Fruit fly (Drosophila melanogaster) whole organism, embryonic: ENCODE data around the gene Ssadh.
A peak's percentile ranks its signal among the peaks of the same experiment; 100 is the strongest.

Source experiments
- NK7.1 ChIP-seq: fragments of 200-800 bp; sonication (Bioruptor generic); optimal IDR thresholded peaks from 3 replicates; lab custom pipeline; 2016; ENCODE audit warnings: missing biosample characterization, missing genetic modification characterization
- ftz-f1 ChIP-seq: fragments of 200-800 bp; sonication (Bioruptor generic); optimal IDR thresholded peaks from 2 replicates; lab custom pipeline; 2016; ENCODE audit warnings: missing biosample characterization, missing genetic modification characterization
- sna ChIP-seq: fragments of 200-800 bp; sonication (Bioruptor generic); IDR thresholded peaks from 2 replicates; pipeline ENCODE4 v1.3.6; 2022; ENCODE audit warnings: missing biosample characterization, missing genetic modification characterization; ENCODE audit not compliant: partially characterized antibody

- TF ChIP-seq ftz-f1 (GFP tag; lab: Kevin White, UChicago) (no peak), sna (GFP tag; lab: Robert Waterston, UW) (peak; percentile 46; the same call in 1 of the 2 replicates), NK7.1 (no peak)
Observed at dm6 chr3R:25661531-25662193, 34.9 kb upstream of the Ssadh start, which contains the start of gene RASSF8.
